Fruit fly (Drosophila melanogaster): ENCODE results near the gene CG15370.

The CG15370 gene

dm6 chrX:9225137-9225536, at the start of gene CG15370:
Gene CG15370 (plus strand): TSS chrX:9225437.
- TF ChIP-seq CG8301 (tag; optimal IDR thresholded peaks at IDR 0.05) = no peak
- no peak for TF ChIP-seq Pif1A (GFP tag; optimal IDR thresholded peaks at IDR 0.05)
- no peak for TF ChIP-seq EcR (GFP tag; optimal IDR thresholded peaks at IDR 0.05)

- no peak for TF ChIP-seq gl (tag; optimal IDR thresholded peaks at IDR 0.05)
- TF ChIP-seq CG15710 (tag; optimal IDR thresholded peaks at IDR 0.05) = no peak
- TF ChIP-seq Pif1B (GFP tag; optimal IDR thresholded peaks at IDR 0.05) = no peak
- no peak for TF ChIP-seq Snoo (tag; optimal IDR thresholded peaks at IDR 0.05)
- TF ChIP-seq CG17806 (tag; optimal IDR thresholded peaks at IDR 0.05) = no peak
- TF ChIP-seq CG14655 (GFP tag; optimal IDR thresholded peaks at IDR 0.05) = no peak
- no peak for TF ChIP-seq CG8301 (tag; optimal IDR thresholded peaks at IDR 0.05)
- no peak for TF ChIP-seq CG4496 (GFP tag; IDR thresholded peaks at IDR 0.05)
- no peak for TF ChIP-seq rn (GFP tag; IDR thresholded peaks at IDR 0.05)
- no peak for TF ChIP-seq EcR (GFP tag; optimal IDR thresholded peaks at IDR 0.05)
- no peak for TF ChIP-seq D1 (tag; optimal IDR thresholded peaks at IDR 0.05)
- no peak for TF ChIP-seq CG12605 (GFP tag; IDR thresholded peaks at IDR 0.05)
- no peak for TF ChIP-seq CG8159 (tag; optimal IDR thresholded peaks at IDR 0.05)
- no peak for TF ChIP-seq CG13204 (GFP tag; optimal IDR thresholded peaks at IDR 0.05)
- TF ChIP-seq Pif1A (GFP tag; optimal IDR thresholded peaks at IDR 0.05) = no peak
- no peak for TF ChIP-seq CG9948 (tag; optimal IDR thresholded peaks at IDR 0.05)
- no peak for TF ChIP-seq CG32121 (GFP tag; IDR thresholded peaks at IDR 0.05)
Measured at dm6 chrX:9187429-9187828, 37.8 kb upstream of the CG15370 start.

- no peak for TF ChIP-seq CG17806 (tag; optimal IDR thresholded peaks at IDR 0.05)
Measured at dm6 chrX:9190555-9191184, 34.6 kb upstream of the CG15370 start, which contains the start of gene CG12115. Gene CG12115 (minus strand): TSS chrX:9190605.

- no peak for TF ChIP-seq CG15710 (tag; optimal IDR thresholded peaks at IDR 0.05)
- TF ChIP-seq CG10348 (GFP tag; IDR thresholded peaks at IDR 0.05) = no peak
- TF ChIP-seq CG8301 (tag; optimal IDR thresholded peaks at IDR 0.05) = no peak
Measured at dm6 chrX:9191357-9191756, 33.9 kb upstream of the CG15370 start, which contains the start of gene CG12057. Gene CG12057 (plus strand): TSS chrX:9191657.

- TF ChIP-seq CG8159 (tag; optimal IDR thresholded peaks at IDR 0.05) (no peak), EcR (GFP tag; optimal IDR thresholded peaks at IDR 0.05) (no peak), CG32121 (GFP tag; IDR thresholded peaks at IDR 0.05) (no peak)
Measured at dm6 chrX:9192429-9192828, 32.8 kb upstream of the CG15370 start, which contains the start of gene CG12056. Gene CG12056 (plus strand): TSS chrX:9192669.

dm6 chrX:9193604-9194003, 31.6 kb upstream of the CG15370 start, which contains the start of gene CG12106:
Gene CG12106 (plus strand): TSS chrX:9193898.
- TF ChIP-seq CG13204 (GFP tag; optimal IDR thresholded peaks at IDR 0.05) (no peak), CG10348 (GFP tag; IDR thresholded peaks at IDR 0.05) (peak; percentile 21; the same call in 1 of the 2 replicates), CG34367 (tag; optimal IDR thresholded peaks at IDR 0.05) (peak; percentile 26), CG8159 (tag; optimal IDR thresholded peaks at IDR 0.05) (no peak), Pif1B (GFP tag; optimal IDR thresholded peaks at IDR 0.05) (no peak), CG9948 (tag; optimal IDR thresholded peaks at IDR 0.05) (peak; percentile 25), Ets98B (GFP tag; IDR thresholded peaks at IDR 0.05) (no peak), CG17806 (tag; optimal IDR thresholded peaks at IDR 0.05) (peak; percentile 40), Pif1A (GFP tag; optimal IDR thresholded peaks at IDR 0.05) (no peak), fd96Ca (GFP tag; IDR thresholded peaks at IDR 0.05) (no peak), D1 (tag; optimal IDR thresholded peaks at IDR 0.05) (no peak), rn (GFP tag; IDR thresholded peaks at IDR 0.05) (0 out of 2 replicates have a peak, but pooled peaks have one; percentile 20), CG8301 (tag; optimal IDR thresholded peaks at IDR 0.05) (peak; percentile 53), CG15710 (tag; optimal IDR thresholded peaks at IDR 0.05) (peak; percentile 54), CG12605 (GFP tag; IDR thresholded peaks at IDR 0.05) (no peak), Snoo (tag; optimal IDR thresholded peaks at IDR 0.05) (peak; percentile 23), CG32121 (GFP tag; IDR thresholded peaks at IDR 0.05) (peak; percentile 27; the same call in 1 of the 2 replicates), EcR (GFP tag; optimal IDR thresholded peaks at IDR 0.05) (no peak), gl (tag; optimal IDR thresholded peaks at IDR 0.05) (no peak), CG4496 (GFP tag; IDR thresholded peaks at IDR 0.05) (peak; percentile 56; the same call in 1 of the 3 replicates), CG14655 (GFP tag; optimal IDR thresholded peaks at IDR 0.05) (no peak)

- no peak for TF ChIP-seq D1 (tag; optimal IDR thresholded peaks at IDR 0.05)
- TF ChIP-seq rn (GFP tag; IDR thresholded peaks at IDR 0.05) = no peak
- no peak for TF ChIP-seq CG8301 (tag; optimal IDR thresholded peaks at IDR 0.05)
- TF ChIP-seq CG8159 (tag; optimal IDR thresholded peaks at IDR 0.05) = no peak
- no peak for TF ChIP-seq CG9948 (tag; optimal IDR thresholded peaks at IDR 0.05)
- no peak for TF ChIP-seq CG32121 (GFP tag; IDR thresholded peaks at IDR 0.05)
Measured at dm6 chrX:9195311-9195710, 29.9 kb upstream of the CG15370 start.
